Fruit fly (Drosophila melanogaster) whole organism, embryonic: ENCODE data around the gene Cpr30B.

Experiments
- BtbVII ChIP-seq: fragments of 200-800 bp; sonication (Bioruptor generic); optimal IDR thresholded peaks from 3 replicates; lab custom pipeline; 2017; ENCODE audit warnings: missing biosample characterization, mild to moderate bottlenecking, missing genetic modification characterization
- CG10462 ChIP-seq: fragments of 200-800 bp; sonication (Bioruptor generic); optimal IDR thresholded peaks from 2 replicates; lab custom pipeline; 2016; ENCODE audit warnings: missing biosample characterization, missing genetic modification characterization
- CG10959 ChIP-seq: fragments of 200-800 bp; sonication (Bioruptor generic); IDR thresholded peaks from 2 replicates; pipeline ENCODE4 v1.3.6; 2022; ENCODE audit warnings: missing biosample characterization, missing genetic modification characterization
- CG12391 ChIP-seq: fragments of 200-800 bp; sonication (Bioruptor generic); optimal IDR thresholded peaks from 3 replicates; lab custom pipeline; 2018; ENCODE audit warnings: missing biosample characterization, mild to moderate bottlenecking, missing genetic modification characterization, moderate library complexity
- CG12769 ChIP-seq: fragments of 200-800 bp; sonication (Bioruptor generic); optimal IDR thresholded peaks from 2 replicates; lab custom pipeline; 2019; ENCODE audit warnings: missing biosample characterization, mild to moderate bottlenecking, missing genetic modification characterization, moderate library complexity
- CG15479 ChIP-seq: fragments of 200-800 bp; sonication (Bioruptor generic); optimal IDR thresholded peaks from 3 replicates; lab custom pipeline; 2019; ENCODE audit warnings: missing biosample characterization, mild to moderate bottlenecking, missing genetic modification characterization, moderate library complexity
- CG17359 ChIP-seq: fragments of 200-800 bp; sonication (Bioruptor generic); optimal IDR thresholded peaks from 3 replicates; lab custom pipeline; 2018; ENCODE audit warnings: missing biosample characterization, mild to moderate bottlenecking, missing genetic modification characterization, moderate library complexity
- CG3065 ChIP-seq: fragments of 200-800 bp; sonication (Bioruptor generic); optimal IDR thresholded peaks from 2 replicates; lab custom pipeline; 2016; ENCODE audit warnings: missing biosample characterization, missing genetic modification characterization
- CG3838 ChIP-seq: fragments of 200-800 bp; sonication (Bioruptor generic); optimal IDR thresholded peaks from 3 replicates; lab custom pipeline; 2016; ENCODE audit warnings: missing biosample characterization, missing genetic modification characterization
- CG4328 ChIP-seq: fragments of 200-800 bp; sonication (Bioruptor generic); optimal IDR thresholded peaks from 3 replicates; lab custom pipeline; 2017; ENCODE audit warnings: missing biosample characterization, missing genetic modification reagents, missing genetic modification characterization
- CG6272 ChIP-seq: fragments of 200-800 bp; sonication (Bioruptor generic); IDR thresholded peaks from 2 replicates; pipeline ENCODE4 v1.3.6; 2022; ENCODE audit warnings: missing biosample characterization, missing genetic modification characterization
- CG6854 ChIP-seq: fragments of 200-800 bp; sonication (Bioruptor generic); optimal IDR thresholded peaks from 3 replicates; lab custom pipeline; 2017; ENCODE audit warnings: missing biosample characterization, mild to moderate bottlenecking, missing genetic modification characterization
- CG7786 ChIP-seq: fragments of 200-800 bp; sonication (Bioruptor generic); optimal IDR thresholded peaks from 2 replicates; lab custom pipeline; 2016; ENCODE audit warnings: missing biosample characterization, missing genetic modification characterization
- Deaf1 ChIP-seq: fragments of 200-800 bp; optimal IDR thresholded peaks from 3 replicates; lab custom pipeline; 2019; ENCODE audit warnings: missing biosample characterization, mild to moderate bottlenecking, missing genetic modification characterization, moderate library complexity
- E2f1 ChIP-seq: fragments of 200-800 bp; sonication (Bioruptor generic); IDR thresholded peaks from 2 replicates; pipeline ENCODE4 v1.3.6; 2022; ENCODE audit warnings: missing biosample characterization, missing genetic modification characterization
- Fer1 ChIP-seq: fragments of 200-800 bp; sonication (Bioruptor generic); optimal IDR thresholded peaks from 2 replicates; lab custom pipeline; 2017; ENCODE audit warnings: missing biosample characterization, mild to moderate bottlenecking, missing genetic modification characterization
- Fer3 ChIP-seq: fragments of 200-800 bp; sonication (Bioruptor generic); optimal IDR thresholded peaks from 2 replicates; lab custom pipeline; 2018; ENCODE audit warnings: missing biosample characterization, mild to moderate bottlenecking, missing genetic modification characterization, moderate library complexity
- Jarid2 ChIP-seq: fragments of 200-800 bp; sonication (Bioruptor generic); optimal IDR thresholded peaks from 3 replicates; lab custom pipeline; 2017; ENCODE audit warnings: mild to moderate bottlenecking, missing biosample characterization, missing genetic modification reagents, missing genetic modification characterization
- Lhr ChIP-seq: fragments of 200-800 bp; sonication (Bioruptor generic); optimal IDR thresholded peaks from 3 replicates; lab custom pipeline; 2017; ENCODE audit warnings: mild to moderate bottlenecking, missing biosample characterization, missing genetic modification reagents, missing genetic modification characterization
- Mad ChIP-seq: fragments of 200-800 bp; sonication (Bioruptor generic); optimal IDR thresholded peaks from 2 replicates; lab custom pipeline; 2016; ENCODE audit warnings: missing biosample characterization, missing genetic modification characterization
- NC2α ChIP-seq: fragments of 200-800 bp; sonication (Bioruptor generic); optimal IDR thresholded peaks from 2 replicates; lab custom pipeline; 2016; ENCODE audit warnings: missing biosample characterization, missing genetic modification characterization
- NFAT ChIP-seq: fragments of 200-800 bp; sonication (Bioruptor generic); IDR thresholded peaks from 2 replicates; pipeline ENCODE4 v1.3.6; 2022; ENCODE audit warnings: missing biosample characterization, missing genetic modification characterization
- Nf-YC ChIP-seq: fragments of 200-800 bp; optimal IDR thresholded peaks from 3 replicates; lab custom pipeline; 2019; ENCODE audit warnings: missing biosample characterization, mild to moderate bottlenecking, missing genetic modification characterization, moderate library complexity
- Rx ChIP-seq: fragments of 200-800 bp; sonication (Bioruptor generic); IDR thresholded peaks from 2 replicates; pipeline ENCODE4 v1.3.6; 2022; ENCODE audit warnings: missing biosample characterization, missing genetic modification characterization
- Side ChIP-seq: fragments of 200-800 bp; sonication (Bioruptor generic); optimal IDR thresholded peaks from 2 replicates; lab custom pipeline; 2016; ENCODE audit warnings: missing biosample characterization, missing genetic modification characterization
- Ssrp ChIP-seq: fragments of 200-800 bp; sonication (Bioruptor generic); optimal IDR thresholded peaks from 2 replicates; lab custom pipeline; 2018; ENCODE audit warnings: missing biosample characterization, mild to moderate bottlenecking, missing genetic modification characterization, moderate library complexity
- Taf1 ChIP-seq: fragments of 200-800 bp; sonication (Bioruptor generic); IDR thresholded peaks from 2 replicates; pipeline ENCODE4 v1.3.6; 2022; ENCODE audit warnings: missing biosample characterization, missing genetic modification characterization
- Trl ChIP-seq, 3 experiments: fragments of >200 bp in 2 of 3; fragments of 200-800 bp in 1 of 3; sonication (Bioruptor generic) in 1 of 3; optimal IDR thresholded peaks; 2 replicates in 1 of 3; 3 replicates in 2 of 3; lab custom pipeline; 2016 to 2017; ENCODE audit warnings: missing biosample characterization in 1 of 3, missing genetic modification characterization in 1 of 3
- ap ChIP-seq: fragments of 200-800 bp; sonication (Bioruptor generic); IDR thresholded peaks from 2 replicates; pipeline ENCODE4 v1.3.6; 2022; ENCODE audit warnings: missing biosample characterization, missing genetic modification characterization
- bsh ChIP-seq, 2 experiments: fragments of 200-800 bp; sonication (Bioruptor generic); optimal IDR thresholded peaks; 2 replicates each; lab custom pipeline; 2017 to 2018; ENCODE audit warnings: mild to moderate bottlenecking in 2 of 2, missing biosample characterization in 2 of 2, missing genetic modification characterization in 2 of 2, moderate library complexity in 1 of 2
- crol ChIP-seq: fragments of 200-800 bp; sonication (Bioruptor generic); IDR thresholded peaks from 2 replicates; pipeline ENCODE4 v1.3.6; 2022; ENCODE audit warnings: missing biosample characterization, missing genetic modification characterization
- eve ChIP-seq, 2 experiments: fragments of >200 bp; optimal IDR thresholded peaks; 2 replicates each; lab custom pipeline; 2017; ENCODE audit warnings: missing biosample characterization in 2 of 2, missing genetic modification characterization in 2 of 2
- grn ChIP-seq: fragments of 200-800 bp; sonication (Bioruptor generic); optimal IDR thresholded peaks from 3 replicates; lab custom pipeline; 2017; ENCODE audit warnings: missing biosample characterization, missing genetic modification characterization
- h ChIP-seq: fragments of >200 bp; optimal IDR thresholded peaks from 2 replicates; lab custom pipeline; 2017
- ham ChIP-seq: fragments of 200-800 bp; sonication (Bioruptor generic); IDR thresholded peaks from 2 replicates; pipeline ENCODE4 v1.3.6; 2022; ENCODE audit warnings: missing biosample characterization, missing genetic modification characterization
- insv ChIP-seq, 2 experiments: fragments of 200-800 bp; sonication (Bioruptor generic); optimal IDR thresholded peaks; 3 replicates each; lab custom pipeline; 2016 to 2018; ENCODE audit warnings: missing biosample characterization in 2 of 2, missing genetic modification characterization in 2 of 2
- lab ChIP-seq: fragments of 200-800 bp; sonication (Bioruptor generic); optimal IDR thresholded peaks from 3 replicates; lab custom pipeline; 2017; ENCODE audit warnings: missing biosample characterization, missing genetic modification characterization, mild to moderate bottlenecking, moderate library complexity, missing genetic modification reagents
- lola ChIP-seq, 3 experiments: fragments of >200 bp in 2 of 3; fragments of 200-800 bp in 1 of 3; sonication (Bioruptor generic) in 1 of 3; optimal IDR thresholded peaks; 2 replicates each; lab custom pipeline; 2017 to 2019; ENCODE audit warnings: missing biosample characterization in 3 of 3, missing genetic modification characterization in 3 of 3, mild to moderate bottlenecking in 1 of 3, moderate library complexity in 1 of 3
- lov ChIP-seq, 2 experiments: fragments of 200-800 bp in 1 of 2; fragments of >200 bp in 1 of 2; sonication (Bioruptor generic) in 1 of 2; IDR thresholded peaks in 1 of 2; optimal IDR thresholded peaks in 1 of 2; 2 replicates in 1 of 2; 3 replicates in 1 of 2; pipeline versions ENCODE4 v1.3.6 to Lab custom; 2017 to 2022; ENCODE audit warnings: missing biosample characterization in 1 of 2, missing genetic modification characterization in 1 of 2
- mirr ChIP-seq: fragments of 200-800 bp; sonication (Bioruptor generic); optimal IDR thresholded peaks from 3 replicates; lab custom pipeline; 2018; ENCODE audit warnings: missing biosample characterization, mild to moderate bottlenecking, missing genetic modification characterization
- nom ChIP-seq: fragments of 200-800 bp; sonication (Bioruptor generic); optimal IDR thresholded peaks from 2 replicates; lab custom pipeline; 2017; ENCODE audit warnings: missing biosample characterization, missing genetic modification characterization, mild to moderate bottlenecking, moderate library complexity, missing genetic modification reagents
- phol ChIP-seq: fragments of 200-800 bp; sonication (Bioruptor generic); optimal IDR thresholded peaks from 3 replicates; lab custom pipeline; 2018; ENCODE audit warnings: missing biosample characterization, mild to moderate bottlenecking, missing genetic modification characterization, moderate library complexity
- row ChIP-seq: fragments of 200-800 bp; sonication (Bioruptor generic); IDR thresholded peaks from 3 replicates; pipeline ENCODE4 v1.3.6; 2022; ENCODE audit warnings: missing biosample characterization, missing genetic modification characterization
- run ChIP-seq: fragments of 200-800 bp; sonication (Bioruptor generic); optimal IDR thresholded peaks from 3 replicates; lab custom pipeline; 2018; ENCODE audit warnings: missing biosample characterization, mild to moderate bottlenecking, missing genetic modification characterization
- sc ChIP-seq, 3 experiments: fragments of >200 bp in 2 of 3; fragments of 200-800 bp in 1 of 3; sonication (Bioruptor generic) in 1 of 3; optimal IDR thresholded peaks; 2 replicates in 2 of 3; 3 replicates in 1 of 3; lab custom pipeline; 2017; ENCODE audit warnings: mild to moderate bottlenecking in 1 of 3, missing biosample characterization in 1 of 3, missing genetic modification characterization in 1 of 3, missing genetic modification reagents in 1 of 3
- sim ChIP-seq: fragments of 200-800 bp; sonication (Bioruptor generic); IDR thresholded peaks from 2 replicates; pipeline ENCODE4 v1.3.6; 2022; ENCODE audit warnings: missing biosample characterization, missing genetic modification characterization
- sima ChIP-seq: fragments of 200-800 bp; sonication (Bioruptor generic); optimal IDR thresholded peaks from 2 replicates; lab custom pipeline; 2016; ENCODE audit warnings: missing biosample characterization, missing genetic modification characterization
- slou ChIP-seq: fragments of 200-800 bp; sonication (Bioruptor generic); optimal IDR thresholded peaks from 3 replicates; lab custom pipeline; 2016; ENCODE audit warnings: missing biosample characterization, missing genetic modification characterization
- tio ChIP-seq: fragments of 200-800 bp; sonication (Bioruptor generic); optimal IDR thresholded peaks from 2 replicates; lab custom pipeline; 2017; ENCODE audit warnings: missing biosample characterization, missing genetic modification characterization, inconsistent platforms
- wek ChIP-seq: fragments of 200-800 bp; sonication (Bioruptor generic); optimal IDR thresholded peaks from 3 replicates; lab custom pipeline; 2018; ENCODE audit warnings: missing biosample characterization, mild to moderate bottlenecking, missing genetic modification characterization, moderate library complexity

Cpr30B gene

dm6 chr2L:9522766-9523174 is 19.9 kb upstream of the Cpr30B start (continued):
- TF ChIP-seq h (lab: Kevin White, UChicago) (no peak), NFAT (no peak), Side (GFP tag; lab: Kevin White, UChicago) (no peak), nom (GFP tag; lab: Kevin White, UChicago) (no peak), Ssrp (tag; lab: Kevin White, UChicago) (no peak), lov (optimal IDR thresholded peaks at IDR 0.05; lab: Kevin White, UChicago) (no peak), lov (GFP tag; IDR thresholded peaks at IDR 0.05; lab: Robert Waterston, UW) (no peak), Nf-YC (tag; lab: Kevin White, UChicago) (no peak), NC2α (GFP tag; lab: Kevin White, UChicago) (no peak), CG17359 (tag; lab: Kevin White, UChicago) (no peak), CG15479 (peak; percentile 16), CG10462 (GFP tag; lab: Kevin White, UChicago) (no peak), Rx (GFP tag; lab: Robert Waterston, UW) (no peak), mirr (GFP tag; lab: Kevin White, UChicago) (peak; percentile 12), grn (GFP tag; lab: Kevin White, UChicago) (no peak), sima (GFP tag; lab: Kevin White, UChicago) (no peak), Lhr (GFP tag; lab: Kevin White, UChicago) (no peak), Deaf1 (tag; lab: Kevin White, UChicago) (no peak), Jarid2 (no peak), row (GFP tag; lab: Robert Waterston, UW) (no peak), run (tag; lab: Kevin White, UChicago) (no peak), wek (GFP tag; lab: Kevin White, UChicago) (peak; percentile 32), Trl (optimal IDR thresholded peaks at IDR 0.05; lab: Kevin White, UChicago) (peak; percentile 88 to 89), Trl (GFP tag; optimal IDR thresholded peaks at IDR 0.05; lab: Kevin White, UChicago) (no peak), CG10959 (no peak), ham (GFP tag; lab: Robert Waterston, UW) (no peak), phol (tag; lab: Kevin White, UChicago) (no peak), bsh (GFP tag; optimal IDR thresholded peaks at IDR 0.05; lab: Kevin White, UChicago) (no peak), lab (no peak), CG12769 (tag; lab: Kevin White, UChicago) (peak; percentile 87), tio (GFP tag; lab: Kevin White, UChicago) (no peak), CG7786 (no peak), Fer3 (no peak), lola (GFP tag; optimal IDR thresholded peaks at IDR 0.05; lab: Kevin White, UChicago) (no peak), slou (no peak), CG3065 (no peak), CG6854 (GFP tag; lab: Kevin White, UChicago) (no peak), Taf1 (GFP tag; lab: Robert Waterston, UW) (no peak), BtbVII (no peak), ap (GFP tag; lab: Robert Waterston, UW) (no peak), CG12391 (no peak), E2f1 (GFP tag; lab: Robert Waterston, UW) (no peak), CG6272 (GFP tag; lab: Robert Waterston, UW) (no peak), sc (optimal IDR thresholded peaks at IDR 0.05; lab: Kevin White, UChicago) (no peak), sc (GFP tag; optimal IDR thresholded peaks at IDR 0.05; lab: Kevin White, UChicago) (no peak), Mad (GFP tag; lab: Kevin White, UChicago) (no peak), Fer1 (GFP tag; lab: Kevin White, UChicago) (no peak), CG3838 (no peak), sim (GFP tag; lab: Robert Waterston, UW) (no peak), insv (GFP tag; optimal IDR thresholded peaks at IDR 0.05; lab: Kevin White, UChicago) (no peak), eve (GFP tag; optimal IDR thresholded peaks at IDR 0.05; lab: Kevin White, UChicago) (no peak), crol (GFP tag; lab: Robert Waterston, UW) (no peak), CG4328 (no peak)
